Worm (Caenorhabditis elegans) whole organism, L4 larva: Measurements from ENCODE around the gene sdz-32.
A peak's percentile ranks its signal among the peaks of the same experiment; 100 is the strongest.

Source experiments
- D1046.2 ChIP-seq: fragments of 200-800 bp; sonication (Bioruptor generic); IDR thresholded peaks from 2 replicates; pipeline ENCODE4 v1.3.6; 2022; ENCODE audit warnings: missing genetic modification characterization, missing compliant biosample characterization
- F26F4.8 ChIP-seq: fragments of 200-800 bp; sonication (Bioruptor generic); conservative IDR thresholded peaks from 2 replicates; pipeline ENCODE4 v1.3.6; 2022; ENCODE audit warnings: missing genetic modification characterization, missing compliant biosample characterization
- R02D3.7 ChIP-seq: fragments of 150-350 bp; sonication (generic microtip); optimal IDR thresholded peaks from 3 replicates; lab custom pipeline; 2014; ENCODE audit warnings: missing biosample characterization, missing genetic modification characterization
- T26A8.4 ChIP-seq: fragments of 200-800 bp; sonication (Bioruptor generic); IDR thresholded peaks from 2 replicates; pipeline ENCODE4 v1.3.6; 2022; ENCODE audit warnings: missing genetic modification characterization, missing compliant biosample characterization
- Y48G9A.11 ChIP-seq: fragments of 200-800 bp; sonication (Bioruptor generic); IDR thresholded peaks from 2 replicates; pipeline ENCODE4 v1.3.6; 2022; ENCODE audit warnings: missing genetic modification reagents, missing genetic modification characterization, missing compliant biosample characterization
- Y5F2A.4 ChIP-seq: fragments of 200-800 bp; sonication (Bioruptor generic); optimal IDR thresholded peaks from 2 replicates; lab custom pipeline; 2018; ENCODE audit warnings: mild to moderate bottlenecking, missing genetic modification characterization, missing compliant biosample characterization
- Y75B8A.6 ChIP-seq: fragments of 200-800 bp; sonication (Bioruptor generic); IDR thresholded peaks from 2 replicates; pipeline ENCODE4 v1.3.6; 2022; ENCODE audit warnings: missing genetic modification reagents, missing genetic modification characterization, missing compliant biosample characterization
- ZK337.2 ChIP-seq: fragments of 200-800 bp; sonication (Bioruptor generic); IDR thresholded peaks from 2 replicates; pipeline ENCODE4 v1.3.6; 2022; ENCODE audit warnings: missing genetic modification reagents, missing genetic modification characterization, missing compliant biosample characterization
- aha-1 ChIP-seq: fragments of 150-350 bp; peaks from one replicate; lab custom pipeline; 2014; ENCODE audit warnings: missing biosample characterization, missing genetic modification characterization
- aly-2 ChIP-seq: sonication (generic microtip); optimal IDR thresholded peaks from 2 replicates; lab custom pipeline; 2018; ENCODE audit warnings: missing biosample characterization, missing genetic modification characterization
- ama-1 ChIP-seq: fragments of 150-350 bp; optimal IDR thresholded peaks from 2 replicates; lab custom pipeline; 2014; ENCODE audit warnings: inconsistent platforms, mixed read lengths
- arid-1 ChIP-seq: fragments of 200-800 bp; sonication (Bioruptor generic); conservative IDR thresholded peaks from 2 replicates; pipeline ENCODE4 v1.3.6; 2022; ENCODE audit warnings: missing genetic modification reagents, missing genetic modification characterization, missing compliant biosample characterization
- ceh-44 ChIP-seq: fragments of 200-800 bp; sonication (Bioruptor generic); IDR thresholded peaks from 2 replicates; pipeline ENCODE4 v1.3.6; 2022; ENCODE audit warnings: missing genetic modification reagents, missing genetic modification characterization, missing compliant biosample characterization
- ctbp-1 ChIP-seq: fragments of 200-800 bp; sonication (Bioruptor generic); IDR thresholded peaks from 2 replicates; pipeline ENCODE4 v1.3.6; 2022; ENCODE audit warnings: missing genetic modification reagents, missing genetic modification characterization, missing compliant biosample characterization
- daf-8 ChIP-seq: fragments of 200-800 bp; sonication (Bioruptor generic); IDR thresholded peaks from 2 replicates; pipeline ENCODE4 v1.3.6; 2022; ENCODE audit warnings: missing genetic modification characterization, missing compliant biosample characterization
- dmd-6 ChIP-seq: fragments of 200-800 bp; sonication (Bioruptor generic); IDR thresholded peaks from 2 replicates; pipeline ENCODE4 v1.3.6; 2022; ENCODE audit warnings: missing genetic modification reagents, missing genetic modification characterization, missing compliant biosample characterization
- duxl-1 ChIP-seq: sonication (generic microtip); optimal IDR thresholded peaks from 2 replicates; lab custom pipeline; 2016; ENCODE audit warnings: mild to moderate bottlenecking, missing genetic modification characterization, moderate library complexity, missing compliant biosample characterization; ENCODE audit not compliant: poor library complexity
- fkh-10 ChIP-seq: fragments of 150-350 bp; optimal IDR thresholded peaks from 2 replicates; lab custom pipeline; 2014; ENCODE audit warnings: missing biosample characterization, missing genetic modification reagents, missing genetic modification characterization
- hlh-11 ChIP-seq: fragments of 200-800 bp; sonication (Bioruptor generic); optimal IDR thresholded peaks from 2 replicates; lab custom pipeline; 2018; ENCODE audit warnings: mild to moderate bottlenecking, missing genetic modification characterization, missing compliant biosample characterization
- jun-1 ChIP-seq: fragments of 150-350 bp; optimal IDR thresholded peaks from 2 replicates; lab custom pipeline; 2014; ENCODE audit warnings: missing biosample characterization, missing genetic modification reagents, missing genetic modification characterization
- lin-13 ChIP-seq: fragments of 150-350 bp; optimal IDR thresholded peaks from 2 replicates; lab custom pipeline; 2014; ENCODE audit warnings: missing biosample characterization, missing genetic modification reagents, missing genetic modification characterization
- lin-15B ChIP-seq: fragments of 150-350 bp; sonication (generic microtip); optimal IDR thresholded peaks from 3 replicates; lab custom pipeline; 2014; ENCODE audit warnings: missing biosample characterization, missing genetic modification characterization
- lin-29 ChIP-seq: fragments of 200-800 bp; sonication (Bioruptor generic); IDR thresholded peaks from 2 replicates; pipeline ENCODE4 v1.3.6; 2022; ENCODE audit warnings: missing genetic modification reagents, missing genetic modification characterization, missing compliant biosample characterization
- lsy-2 ChIP-seq, 2 experiments: fragments of 150-350 bp in 1 of 2; sonication (generic microtip) in 1 of 2; optimal IDR thresholded peaks; 2 replicates each; lab custom pipeline; 2014 to 2017; ENCODE audit warnings: missing biosample characterization in 2 of 2, missing genetic modification characterization in 2 of 2
- madf-9 ChIP-seq: fragments of 200-800 bp; sonication (Bioruptor generic); conservative IDR thresholded peaks from 2 replicates; pipeline ENCODE4 v1.3.6; 2022; ENCODE audit warnings: missing genetic modification reagents, missing genetic modification characterization, missing compliant biosample characterization
- mdl-1 ChIP-seq, 2 experiments: fragments of 150-350 bp in 1 of 2; sonication (generic microtip) in 1 of 2; optimal IDR thresholded peaks; 2 replicates each; lab custom pipeline; 2014 to 2017; ENCODE audit warnings: missing biosample characterization in 2 of 2, missing genetic modification characterization in 2 of 2
- nhr-10 ChIP-seq: fragments of 150-350 bp; optimal IDR thresholded peaks from 2 replicates; lab custom pipeline; 2014; ENCODE audit warnings: missing biosample characterization, missing genetic modification characterization
- nhr-102 ChIP-seq: sonication (generic microtip); optimal IDR thresholded peaks from 2 replicates; lab custom pipeline; 2016; ENCODE audit warnings: mild to moderate bottlenecking, missing genetic modification characterization, moderate library complexity, missing compliant biosample characterization
- nhr-25 ChIP-seq: sonication (generic microtip); optimal IDR thresholded peaks from 2 replicates; lab custom pipeline; 2017; ENCODE audit warnings: missing genetic modification characterization, mild to moderate bottlenecking, missing compliant biosample characterization, antibody characterized with exemption, moderate library complexity, borderline replicate concordance; ENCODE audit not compliant: insufficient read depth
- nhr-28 ChIP-seq: fragments of 150-350 bp; optimal IDR thresholded peaks from 2 replicates; lab custom pipeline; 2014; ENCODE audit warnings: missing biosample characterization, missing genetic modification characterization
- nhr-6 ChIP-seq: fragments of 150-350 bp; optimal IDR thresholded peaks from 2 replicates; lab custom pipeline; 2014; ENCODE audit warnings: missing biosample characterization, missing genetic modification characterization
- nhr-76 ChIP-seq: fragments of 150-350 bp; optimal IDR thresholded peaks from 2 replicates; lab custom pipeline; 2014; ENCODE audit warnings: missing biosample characterization, missing genetic modification characterization
- rbr-2 ChIP-seq: sonication (generic microtip); optimal IDR thresholded peaks from 2 replicates; lab custom pipeline; 2016; ENCODE audit warnings: missing genotype, missing genetic modification characterization, missing compliant biosample characterization
- set-16 ChIP-seq: fragments of 200-800 bp; sonication (Bioruptor generic); IDR thresholded peaks from 2 replicates; pipeline ENCODE4 v1.3.6; 2022; ENCODE audit warnings: missing genetic modification reagents, missing genetic modification characterization, missing compliant biosample characterization
- skn-1 ChIP-seq: fragments of 150-350 bp; optimal IDR thresholded peaks from 2 replicates; lab custom pipeline; 2014; ENCODE audit warnings: missing biosample characterization, missing genetic modification characterization
- snpc-4 ChIP-seq: fragments of 150-350 bp; optimal IDR thresholded peaks from 2 replicates; lab custom pipeline; 2014; ENCODE audit warnings: missing biosample characterization, missing genetic modification characterization
- spr-3 ChIP-seq: fragments of 200-800 bp; sonication (Bioruptor generic); optimal IDR thresholded peaks from 2 replicates; lab custom pipeline; 2018; ENCODE audit warnings: mild to moderate bottlenecking, missing genetic modification characterization, missing compliant biosample characterization
- unc-39 ChIP-seq: sonication (generic microtip); optimal IDR thresholded peaks from 2 replicates; lab custom pipeline; 2017; ENCODE audit warnings: missing biosample characterization, missing genetic modification characterization
- unc-62 ChIP-seq, 3 experiments: fragments of 150-350 bp in 1 of 3; sonication (generic microtip); optimal IDR thresholded peaks in 2 of 3; peaks in 1 of 3; 1 replicate in 1 of 3; 2 replicates in 2 of 3; lab custom pipeline; 2014 to 2017; ENCODE audit warnings: missing biosample characterization in 3 of 3, missing genetic modification characterization in 3 of 3, missing genetic modification reagents in 3 of 3, missing genotype in 1 of 3
- zip-2 ChIP-seq: fragments of 150-350 bp; optimal IDR thresholded peaks from 2 replicates; lab custom pipeline; 2014; ENCODE audit warnings: missing biosample characterization, missing genetic modification characterization
- ztf-11 ChIP-seq: fragments of 150-350 bp; optimal IDR thresholded peaks from 2 replicates; lab custom pipeline; 2014; ENCODE audit warnings: missing biosample characterization, missing genetic modification characterization

The sdz-32 gene

ce11 chrII:3429400-3429799 lies 44.4 kb upstream of the sdz-32 start, which contains the start of gene C16C8.18:
Gene C16C8.18 (plus strand): TSS chrII:3429700.
- no peak for TF ChIP-seq ctbp-1 (GFP tag; lab: Robert Waterston, UW)
- TF ChIP-seq rbr-2 (tag; lab: Kevin White, UChicago), result no peak
- TF ChIP-seq F26F4.8 (GFP tag; lab: Robert Waterston, UW), result no peak
- no peak for TF ChIP-seq aly-2 (tag; lab: Kevin White, UChicago)
- no peak for TF ChIP-seq jun-1 (tag; lab: Kevin White, UChicago)
- TF ChIP-seq arid-1 (GFP tag; lab: Robert Waterston, UW), result no peak
- no peak for TF ChIP-seq nhr-6 (tag; lab: Kevin White, UChicago)
- no peak for TF ChIP-seq ama-1

- TF ChIP-seq snpc-4 (tag; lab: Kevin White, UChicago) (peak; percentile 16), nhr-28 (peak; percentile 34), unc-62 (GFP tag; optimal IDR thresholded peaks at IDR 0.05 in 1 of 2; lab: Kevin White, UChicago) (peak in 1 of 2 experiments; percentile 30), unc-62 (tag; optimal IDR thresholded peaks at IDR 0.05; lab: Kevin White, UChicago) (no peak), daf-8 (GFP tag; lab: Robert Waterston, UW) (no peak), dmd-6 (GFP tag; lab: Robert Waterston, UW) (peak; percentile 55), ztf-11 (tag; lab: Kevin White, UChicago) (no peak), nhr-25 (tag; lab: Kevin White, UChicago) (peak; percentile 16), aha-1 (tag; lab: Kevin White, UChicago) (no peak), D1046.2 (GFP tag; lab: Robert Waterston, UW) (no peak), Y5F2A.4 (GFP tag; lab: Kevin White, UChicago) (no peak), mdl-1 (tag; optimal IDR thresholded peaks at IDR 0.05; lab: Kevin White, UChicago) (no peak)
Observed at ce11 chrII:3434893-3435503, 38.8 kb upstream of the sdz-32 start.

- TF ChIP-seq spr-3 (GFP tag; lab: Kevin White, UChicago) (no peak), aha-1 (tag; lab: Kevin White, UChicago) (no peak), T26A8.4 (GFP tag; lab: Robert Waterston, UW) (no peak), fkh-10 (GFP tag; lab: Kevin White, UChicago) (no peak), Y48G9A.11 (GFP tag; lab: Robert Waterston, UW) (no peak), duxl-1 (no peak)
Observed at ce11 chrII:3436412-3436811, 37.4 kb upstream of the sdz-32 start, which contains the start of gene skpo-2. Gene skpo-2 (minus strand): TSS chrII:3436512.

ce11 chrII:3437393-3437792 lies 36.5 kb upstream of the sdz-32 start:
- TF ChIP-seq R02D3.7 (tag; lab: Kevin White, UChicago) (no peak), nhr-28 (no peak), zip-2 (tag; lab: Kevin White, UChicago) (no peak), rbr-2 (tag; lab: Kevin White, UChicago) (no peak), set-16 (peak; percentile 77), unc-39 (tag; lab: Kevin White, UChicago) (no peak), Y5F2A.4 (GFP tag; lab: Kevin White, UChicago) (no peak), ctbp-1 (GFP tag; lab: Robert Waterston, UW) (no peak), nhr-10 (tag; lab: Kevin White, UChicago) (no peak)
- TF ChIP-seq, all 104 proteins: peak for 1

- TF ChIP-seq hlh-11 (tag; lab: Kevin White, UChicago) (peak; percentile 2), spr-3 (GFP tag; lab: Kevin White, UChicago) (no peak)
Observed at ce11 chrII:3438280-3438679, 35.6 kb upstream of the sdz-32 start.

- peak; percentile 77; the same call in 1 of the 2 replicates for TF ChIP-seq D1046.2 (GFP tag; lab: Robert Waterston, UW)
- TF ChIP-seq lin-15B (tag; lab: Kevin White, UChicago), result no peak
- TF ChIP-seq skn-1 (tag; lab: Kevin White, UChicago), result no peak
- peak; percentile 81 for TF ChIP-seq dmd-6 (GFP tag; lab: Robert Waterston, UW)
- TF ChIP-seq ZK337.2 (GFP tag; lab: Robert Waterston, UW), result no peak
- no peak for TF ChIP-seq nhr-76 (tag; lab: Kevin White, UChicago)
- peak; percentile 54; the same call in 1 of the 2 replicates for TF ChIP-seq ceh-44 (GFP tag; lab: Robert Waterston, UW)
- peak; percentile 26; the same call in 1 of the 2 replicates for TF ChIP-seq madf-9
- TF ChIP-seq lsy-2 (tag; optimal IDR thresholded peaks at IDR 0.05; lab: Kevin White, UChicago), result peak in 1 of 2 experiments; percentile 63
- TF ChIP-seq nhr-102, result peak; percentile 50
- TF ChIP-seq lin-29, result no peak
- TF ChIP-seq Y75B8A.6, result no peak; the same call in 1 of the 2 replicates
- TF ChIP-seq lin-13 (GFP tag; lab: Kevin White, UChicago), result peak; percentile 58
Observed at ce11 chrII:3439244-3439698, 34.6 kb upstream of the sdz-32 start.
